Worm (Caenorhabditis elegans): ENCODE data around the gene C54F6.12.
A peak's percentile ranks its signal among the peaks of the same experiment; 100 is the strongest.

The C54F6.12 gene

ce11 chrV:7525695-7526094, 12.2 kb downstream of the C54F6.12 start, which contains the start of gene C54F6.18:
C54F6.18 (plus strand) TSS chrV:7525995.
- TF ChIP-seq dmd-4 (tag; optimal IDR thresholded peaks at IDR 0.05) (no peak), unc-55 (GFP tag; optimal IDR thresholded peaks at IDR 0.05) (no peak)

DNA sequence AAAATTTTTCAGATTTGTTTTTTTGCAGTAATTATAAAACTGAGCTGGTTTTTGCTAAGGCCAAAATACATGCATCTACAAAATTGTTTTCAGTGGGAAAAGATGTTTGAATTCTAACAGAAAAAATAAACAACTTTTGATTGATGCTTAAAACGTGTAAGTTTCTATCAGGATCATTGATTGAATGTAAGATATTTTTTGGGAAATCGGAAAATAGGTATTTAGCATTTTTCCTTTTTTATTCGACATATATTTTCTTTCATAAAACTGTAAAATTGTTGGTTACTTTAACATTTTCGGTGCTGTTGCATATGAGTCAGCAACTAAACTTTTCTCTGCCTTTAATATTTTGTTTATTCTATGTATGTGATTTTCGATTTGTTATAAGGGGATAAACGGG, 13.5 kb downstream of the C54F6.12 start, which contains the start of gene C54F6.20:
Gene C54F6.20, plus strand, starts transcription at position 301 of the 400 bp plus-strand sequence.
- TF ChIP-seq Y55F3AM.14 (GFP tag; optimal IDR thresholded peaks at IDR 0.05) (no peak), egl-27 (tag; optimal IDR thresholded peaks at IDR 0.05) (no peak), elt-3 (tag; optimal IDR thresholded peaks at IDR 0.05) (no peak), R02D3.7 (tag; optimal IDR thresholded peaks at IDR 0.05) (no peak), nhr-12 (tag; optimal IDR thresholded peaks at IDR 0.05) (no peak), snpc-4 (tag; optimal IDR thresholded peaks at IDR 0.05) (no peak), ztf-4 (tag; optimal IDR thresholded peaks at IDR 0.05) (no peak), ztf-11 (tag; optimal IDR thresholded peaks at IDR 0.05) (no peak), ceh-82 (tag; optimal IDR thresholded peaks at IDR 0.05) (no peak), lsy-2 (tag; optimal IDR thresholded peaks at IDR 0.05) (no peak), lin-13 (GFP tag; optimal IDR thresholded peaks at IDR 0.05) (no peak), nhr-23 (tag; optimal IDR thresholded peaks at IDR 0.05) (no peak), nhr-6 (tag; optimal IDR thresholded peaks at IDR 0.05) (no peak), C34F6.9 (tag; optimal IDR thresholded peaks at IDR 0.05) (no peak)

DNA sequence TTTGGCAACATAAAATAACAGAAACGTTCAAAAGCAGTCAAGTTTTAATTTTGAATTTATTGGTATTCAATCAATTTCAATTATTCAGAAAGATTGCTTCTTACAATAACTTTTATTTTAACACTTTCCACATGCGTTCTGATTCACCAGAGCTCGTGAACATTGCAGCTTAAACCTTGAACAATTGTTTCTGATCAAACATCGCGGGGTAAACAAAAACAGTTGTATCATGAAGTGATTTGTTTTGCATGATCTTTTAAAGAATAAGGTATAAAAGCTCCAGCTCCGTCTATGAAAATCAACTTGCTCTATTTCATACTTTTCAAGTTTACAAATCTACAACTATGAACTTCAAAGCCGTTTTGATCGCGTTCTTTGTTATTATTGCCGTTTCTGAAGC, 14.5 kb downstream of the C54F6.12 start, which contains the start of gene C54F6.6:
Gene C54F6.6, plus strand, starts transcription at position 301 of the 400 bp plus-strand sequence.
- TF ChIP-seq gmeb-1 (tag; optimal IDR thresholded peaks at IDR 0.05) (no peak), nhr-6 (tag; optimal IDR thresholded peaks at IDR 0.05) (no peak)

ce11 chrV:7522279-7522678, 15.6 kb downstream of the C54F6.12 start, which contains the start of gene C54F6.15:
C54F6.15 (minus strand) TSS chrV:7522379.
- TF ChIP-seq sma-9 (GFP tag; optimal IDR thresholded peaks at IDR 0.05) = no peak
- TF ChIP-seq sma-9 (tag; optimal IDR thresholded peaks at IDR 0.05) = no peak
- TF ChIP-seq fos-1 (tag; optimal IDR thresholded peaks at IDR 0.05) = no peak
- no peak for TF ChIP-seq dmd-4 (tag; optimal IDR thresholded peaks at IDR 0.05)
- TF ChIP-seq nhr-129 (tag; optimal IDR thresholded peaks at IDR 0.05) = no peak
- TF ChIP-seq lsy-2 (tag; optimal IDR thresholded peaks at IDR 0.05) = no peak
- no peak for TF ChIP-seq F13H6.1 (tag; optimal IDR thresholded peaks at IDR 0.05)

DNA sequence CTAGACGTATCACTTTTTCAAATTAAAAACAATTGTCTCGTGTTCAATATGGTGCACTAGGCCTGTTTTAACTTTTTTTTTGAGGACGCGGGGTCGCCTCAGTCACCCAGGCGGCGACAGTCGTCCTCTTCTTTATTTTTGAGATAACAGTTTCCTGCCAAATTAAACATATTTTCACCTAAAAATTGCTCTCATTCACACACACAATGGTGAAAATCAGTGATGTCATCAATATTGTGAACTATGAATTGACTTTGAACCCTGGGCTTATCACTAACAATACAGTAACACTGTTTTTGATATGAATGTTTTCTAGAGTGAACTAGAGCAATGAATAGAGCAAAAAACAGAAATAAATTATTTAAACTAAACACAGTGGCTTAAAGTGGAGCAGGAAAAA, 16.6 kb downstream of the C54F6.12 start:
- no peak for TF ChIP-seq ceh-16 (tag; optimal IDR thresholded peaks at IDR 0.05)
- TF ChIP-seq fos-1 (tag; optimal IDR thresholded peaks at IDR 0.05) = peak; percentile 7
- no peak for TF ChIP-seq nhr-129 (tag; optimal IDR thresholded peaks at IDR 0.05)
- TF ChIP-seq sma-9 (GFP tag; optimal IDR thresholded peaks at IDR 0.05) = peak; percentile 16
- TF ChIP-seq sma-9 (tag; optimal IDR thresholded peaks at IDR 0.05) = no peak
- TF ChIP-seq gmeb-1 (tag; optimal IDR thresholded peaks at IDR 0.05) = peak; percentile 15

DNA sequence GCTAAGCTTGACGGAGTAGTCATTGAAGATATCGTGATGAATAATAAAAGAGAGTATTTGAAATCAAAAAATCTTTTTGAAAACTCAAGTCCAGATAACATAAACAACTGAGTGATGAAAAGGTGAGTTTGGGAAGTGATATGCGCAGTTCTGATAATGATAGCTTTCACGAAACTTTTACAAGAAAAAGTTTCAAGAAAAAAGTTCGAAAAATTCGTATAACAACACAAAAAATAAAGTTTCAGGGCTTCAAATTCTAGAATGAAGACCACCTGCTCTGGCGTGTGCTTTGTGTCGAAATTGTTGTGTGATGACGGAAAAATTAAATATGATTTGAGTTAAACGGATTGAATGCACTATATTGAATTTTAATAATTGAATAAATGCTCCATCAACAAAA, 17.8 kb downstream of the C54F6.12 start, which contains the start of gene srb-19:
Gene srb-19, minus strand, starts transcription at position 101 of the 400 bp plus-strand sequence.
- TF ChIP-seq snpc-4 (tag; optimal IDR thresholded peaks at IDR 0.05) (no peak), egl-27 (tag; optimal IDR thresholded peaks at IDR 0.05) (no peak), ztf-1 (GFP tag; conservative IDR thresholded peaks at IDR 0.05) (no peak), crh-2 (tag; optimal IDR thresholded peaks at IDR 0.05) (no peak), nhr-129 (tag; optimal IDR thresholded peaks at IDR 0.05) (no peak), mab-5 (tag; optimal IDR thresholded peaks at IDR 0.05) (no peak), ceh-16 (tag; optimal IDR thresholded peaks at IDR 0.05) (no peak), mbf-1 (tag; optimal IDR thresholded peaks at IDR 0.05) (no peak), nhr-23 (tag; optimal IDR thresholded peaks at IDR 0.05) (no peak), zag-1 (tag; optimal IDR thresholded peaks at IDR 0.05) (no peak), unc-62 (GFP tag; optimal IDR thresholded peaks at IDR 0.05) (no peak), ztf-4 (tag; optimal IDR thresholded peaks at IDR 0.05) (no peak), sem-4 (tag; optimal IDR thresholded peaks at IDR 0.05) (no peak), dmd-4 (tag; optimal IDR thresholded peaks at IDR 0.05) (no peak), elt-1 (tag; optimal IDR thresholded peaks at IDR 0.05) (no peak), lin-13 (GFP tag; optimal IDR thresholded peaks at IDR 0.05) (no peak), gmeb-1 (tag; optimal IDR thresholded peaks at IDR 0.05) (no peak)

DNA sequence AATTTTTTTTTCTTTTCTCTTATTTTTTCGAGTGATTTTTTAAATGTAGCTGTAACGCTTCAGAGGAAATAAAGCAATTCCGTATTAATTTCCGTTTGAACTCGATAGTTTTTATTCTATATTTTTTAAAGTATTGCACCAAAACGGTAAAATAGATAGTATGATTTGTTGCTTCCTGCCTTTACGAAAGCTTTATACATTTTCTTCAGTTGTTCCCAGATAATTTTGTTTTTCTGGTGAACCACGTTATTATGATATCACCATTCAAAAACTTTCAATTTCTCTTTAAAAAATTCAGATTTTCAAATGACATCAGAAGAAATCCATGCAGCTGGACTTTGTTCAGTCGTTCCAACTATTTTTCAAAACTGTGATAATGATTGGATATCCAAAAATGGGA, 23.0 kb downstream of the C54F6.12 start, which contains the start of gene srb-18:
Gene srb-18, plus strand, starts transcription at position 301 of the 400 bp plus-strand sequence.
- TF ChIP-seq nhr-12 (tag; optimal IDR thresholded peaks at IDR 0.05) (no peak), Y55F3AM.14 (GFP tag; optimal IDR thresholded peaks at IDR 0.05) (no peak)

Measured in whole organism, L2 larva.